Worm (Caenorhabditis elegans) whole organism, L1 larva: Measurements from ENCODE around the gene F35C11.5.

Experiments used
- C16A3.4 ChIP-seq: fragments of 150-350 bp; optimal IDR thresholded peaks from 2 replicates; lab custom pipeline; 2014; ENCODE audit warnings: missing biosample characterization, missing genetic modification characterization
- C34B4.2 ChIP-seq: sonication (generic microtip); optimal IDR thresholded peaks from 2 replicates; lab custom pipeline; 2017; ENCODE audit warnings: mild to moderate bottlenecking, missing genetic modification characterization, missing compliant biosample characterization
- Y116A8C.19 ChIP-seq: sonication (generic microtip); optimal IDR thresholded peaks from 2 replicates; lab custom pipeline; 2016; ENCODE audit warnings: missing compliant biosample characterization, missing genetic modification characterization, borderline replicate concordance
- aha-1 ChIP-seq: fragments of 150-350 bp; optimal IDR thresholded peaks from 2 replicates; lab custom pipeline; 2014; ENCODE audit warnings: missing biosample characterization, missing genetic modification characterization
- alr-1 ChIP-seq: fragments of 200-800 bp; sonication (Bioruptor generic); optimal IDR thresholded peaks from 2 replicates; lab custom pipeline; 2018; ENCODE audit warnings: borderline replicate concordance, mild to moderate bottlenecking, missing genetic modification characterization, missing compliant biosample characterization
- aly-2 ChIP-seq: fragments of 150-350 bp; optimal IDR thresholded peaks from 2 replicates; lab custom pipeline; 2014; ENCODE audit warnings: missing biosample characterization, missing genetic modification characterization
- blmp-1 ChIP-seq: fragments of 150-350 bp; optimal IDR thresholded peaks from 2 replicates; lab custom pipeline; 2014; ENCODE audit warnings: missing biosample characterization, missing genetic modification characterization
- ceh-63 ChIP-seq: fragments of 200-800 bp; sonication (Bioruptor generic); optimal IDR thresholded peaks from 2 replicates; lab custom pipeline; 2018; ENCODE audit warnings: mild to moderate bottlenecking, missing genetic modification characterization, missing compliant biosample characterization
- ceh-8 ChIP-seq: fragments of 200-800 bp; sonication (Bioruptor generic); optimal IDR thresholded peaks from 2 replicates; lab custom pipeline; 2018; ENCODE audit warnings: mild to moderate bottlenecking, missing genetic modification characterization, moderate library complexity, missing compliant biosample characterization
- ceh-82 ChIP-seq, 3 experiments: fragments of 150-350 bp in 1 of 3; sonication (generic microtip) in 2 of 3; optimal IDR thresholded peaks; 2 replicates each; lab custom pipeline; 2014 to 2017; ENCODE audit warnings: missing biosample characterization in 3 of 3, missing genetic modification characterization in 3 of 3
- ceh-88 ChIP-seq: fragments of 200-800 bp; sonication (Bioruptor generic); IDR thresholded peaks from 2 replicates; pipeline ENCODE4 v1.3.6; 2022; ENCODE audit warnings: missing genetic modification characterization, missing compliant biosample characterization
- dpl-1 ChIP-seq, 3 experiments: fragments of 150-350 bp in 2 of 3; sonication (generic microtip) in 1 of 3; optimal IDR thresholded peaks; 2 replicates each; lab custom pipeline; 2014 to 2017; ENCODE audit warnings: missing biosample characterization in 3 of 3, missing genetic modification characterization in 3 of 3, missing genetic modification reagents in 3 of 3
- efl-1 ChIP-seq, 4 experiments: fragments of 150-350 bp; optimal IDR thresholded peaks in 3 of 4; peaks in 1 of 4; 1 replicate in 1 of 4; 2 replicates in 3 of 4; lab custom pipeline; 2014; ENCODE audit warnings: missing biosample characterization in 2 of 4, missing genetic modification characterization in 2 of 4, missing genetic modification reagents in 2 of 4
- egl-13 ChIP-seq: sonication (generic microtip); optimal IDR thresholded peaks from 2 replicates; lab custom pipeline; 2016; ENCODE audit warnings: missing genotype, missing genetic modification reagents, missing genetic modification characterization, missing compliant biosample characterization
- elt-2 ChIP-seq: sonication (generic microtip); optimal IDR thresholded peaks from 2 replicates; lab custom pipeline; 2016; ENCODE audit warnings: missing genetic modification characterization, mild to moderate bottlenecking, inconsistent platforms, missing compliant biosample characterization, missing genetic modification reagents
- ets-5 ChIP-seq: fragments of 200-800 bp; sonication (Bioruptor generic); IDR thresholded peaks from 2 replicates; pipeline ENCODE4 v1.3.6; 2022; ENCODE audit warnings: missing genetic modification characterization, missing compliant biosample characterization
- fkh-4 ChIP-seq: sonication (generic microtip); optimal IDR thresholded peaks from 2 replicates; lab custom pipeline; 2016; ENCODE audit warnings: missing compliant biosample characterization, missing genetic modification characterization, borderline replicate concordance
- fkh-8 ChIP-seq: sonication (generic microtip); optimal IDR thresholded peaks from 2 replicates; lab custom pipeline; 2016; ENCODE audit warnings: mild to moderate bottlenecking, missing genetic modification characterization, missing compliant biosample characterization
- fos-1 ChIP-seq: fragments of 150-350 bp; optimal IDR thresholded peaks from 2 replicates; lab custom pipeline; 2014; ENCODE audit warnings: missing biosample characterization, missing genetic modification characterization
- hlh-17 ChIP-seq: fragments of 200-800 bp; sonication (Bioruptor generic); optimal IDR thresholded peaks from 2 replicates; lab custom pipeline; 2018; ENCODE audit warnings: missing genetic modification characterization, mild to moderate bottlenecking, missing compliant biosample characterization, moderate library complexity, borderline replicate concordance
- hpl-2 ChIP-seq: fragments of 150-350 bp; optimal IDR thresholded peaks from 2 replicates; lab custom pipeline; 2014; ENCODE audit warnings: missing biosample characterization, missing genetic modification reagents, missing genetic modification characterization
- jun-1 ChIP-seq: fragments of 150-350 bp; optimal IDR thresholded peaks from 2 replicates; lab custom pipeline; 2014; ENCODE audit warnings: missing biosample characterization, missing genetic modification reagents, missing genetic modification characterization
- lin-35 ChIP-seq, 2 experiments: fragments of 150-350 bp; optimal IDR thresholded peaks; 2 replicates each; lab custom pipeline; 2014; ENCODE audit warnings: missing biosample characterization in 2 of 2, missing genetic modification characterization in 2 of 2, missing genetic modification reagents in 2 of 2
- lir-3 ChIP-seq: sonication (generic microtip); optimal IDR thresholded peaks from 2 replicates; lab custom pipeline; 2016; ENCODE audit warnings: mild to moderate bottlenecking, missing genetic modification characterization, moderate library complexity, missing compliant biosample characterization; ENCODE audit not compliant: poor library complexity
- mdl-1 ChIP-seq, 2 experiments: fragments of 150-350 bp; optimal IDR thresholded peaks; 2 replicates each; lab custom pipeline; 2014 to 2017; ENCODE audit warnings: missing biosample characterization in 2 of 2, missing genetic modification characterization in 2 of 2, inconsistent platforms in 1 of 2
- mef-2 ChIP-seq: fragments of 150-350 bp; optimal IDR thresholded peaks from 2 replicates; lab custom pipeline; 2014; ENCODE audit warnings: missing biosample characterization, missing genetic modification characterization
- nhr-11 ChIP-seq: fragments of 150-350 bp; optimal IDR thresholded peaks from 2 replicates; lab custom pipeline; 2014; ENCODE audit warnings: missing biosample characterization, missing genetic modification characterization
- nhr-19 ChIP-seq: fragments of 200-800 bp; sonication (Bioruptor generic); conservative IDR thresholded peaks from 2 replicates; pipeline ENCODE4 v1.3.6; 2022; ENCODE audit warnings: missing genetic modification characterization, missing compliant biosample characterization
- nhr-20 ChIP-seq: sonication (generic microtip); optimal IDR thresholded peaks from 2 replicates; lab custom pipeline; 2016; ENCODE audit warnings: mild to moderate bottlenecking, missing genetic modification characterization, missing compliant biosample characterization
- nhr-77 ChIP-seq: fragments of 150-350 bp; optimal IDR thresholded peaks from 2 replicates; lab custom pipeline; 2014; ENCODE audit warnings: missing biosample characterization, missing genetic modification characterization
- nhr-85 ChIP-seq: sonication (generic microtip); peaks from one replicate; lab custom pipeline; 2016; ENCODE audit warnings: missing genetic modification characterization, inconsistent platforms, missing compliant biosample characterization
- nhr-90 ChIP-seq: sonication (generic microtip); optimal IDR thresholded peaks from 2 replicates; lab custom pipeline; 2016; ENCODE audit warnings: mild to moderate bottlenecking, missing genetic modification characterization, missing compliant biosample characterization; ENCODE audit not compliant: poor library complexity
- pqm-1 ChIP-seq: sonication (generic microtip); optimal IDR thresholded peaks from 3 replicates; lab custom pipeline; 2017; ENCODE audit warnings: missing biosample characterization, missing genetic modification characterization
- snu-23 ChIP-seq: sonication (generic microtip); optimal IDR thresholded peaks from 2 replicates; lab custom pipeline; 2016; ENCODE audit warnings: missing genetic modification characterization, missing compliant biosample characterization
- sup-37 ChIP-seq: fragments of 200-800 bp; sonication (Bioruptor generic); optimal IDR thresholded peaks from 2 replicates; lab custom pipeline; 2018; ENCODE audit warnings: mild to moderate bottlenecking, missing genetic modification characterization, missing compliant biosample characterization
- tbx-2 ChIP-seq: sonication (generic microtip); optimal IDR thresholded peaks from 2 replicates; lab custom pipeline; 2016; ENCODE audit warnings: missing genetic modification characterization, missing compliant biosample characterization
- unc-86 ChIP-seq: sonication (generic microtip); optimal IDR thresholded peaks from 2 replicates; lab custom pipeline; 2016; ENCODE audit warnings: missing genetic modification characterization, missing compliant biosample characterization
- vab-15 ChIP-seq: sonication (generic microtip); optimal IDR thresholded peaks from 2 replicates; lab custom pipeline; 2017; ENCODE audit warnings: missing genotype, mild to moderate bottlenecking, missing genetic modification characterization, missing compliant biosample characterization
- zag-1 ChIP-seq: fragments of 150-350 bp; optimal IDR thresholded peaks from 2 replicates; lab custom pipeline; 2014; ENCODE audit warnings: missing biosample characterization, missing genetic modification characterization
- ztf-11 ChIP-seq, 2 experiments: sonication (generic microtip); optimal IDR thresholded peaks; 2 replicates each; lab custom pipeline; 2016 to 2017; ENCODE audit warnings: missing genetic modification characterization in 2 of 2, missing biosample characterization in 1 of 2, missing compliant biosample characterization in 1 of 2

Gene F35C11.5

DNA sequence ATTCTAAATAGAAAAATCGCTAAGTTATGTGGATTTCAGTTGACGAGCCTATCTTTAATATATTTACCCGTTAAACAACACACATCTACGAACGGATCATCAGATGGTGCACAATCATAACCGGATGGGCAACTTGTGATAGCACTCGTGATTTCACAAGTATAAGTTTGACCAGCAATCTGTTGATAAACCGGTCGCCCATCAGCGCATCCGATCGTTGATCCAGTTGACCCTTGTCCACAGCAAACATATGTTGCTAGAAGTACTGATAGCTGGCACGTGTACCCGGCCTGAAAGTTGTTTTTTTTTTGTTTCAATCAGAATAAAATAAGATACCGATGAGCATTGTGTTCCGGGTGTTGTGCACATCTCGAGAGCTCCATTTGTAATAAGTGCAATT is 14.1 kb downstream of the F35C11.5 start (continued):
- TF ChIP-seq blmp-1 (tag; lab: Kevin White, UChicago): peak; percentile 37
- TF ChIP-seq ceh-8 (GFP tag; lab: Kevin White, UChicago): no peak
- no peak for TF ChIP-seq mdl-1 (tag; optimal IDR thresholded peaks at IDR 0.05; lab: Kevin White, UChicago)
- peak; percentile 13 for TF ChIP-seq nhr-85 (tag; lab: Kevin White, UChicago)
- no peak for TF ChIP-seq nhr-20 (tag; lab: Kevin White, UChicago)
- no peak for TF ChIP-seq fos-1 (tag; lab: Kevin White, UChicago)
- no peak for TF ChIP-seq tbx-2 (tag; lab: Kevin White, UChicago)
- no peak for TF ChIP-seq vab-15
- TF ChIP-seq lin-35 (GFP tag; optimal IDR thresholded peaks at IDR 0.05; lab: Kevin White, UChicago): peak in 1 of 2 experiments; percentile 1
- no peak for TF ChIP-seq pqm-1 (tag; lab: Kevin White, UChicago)
- TF ChIP-seq, all 84 proteins: peak for 4

- no peak for TF ChIP-seq jun-1 (tag; lab: Kevin White, UChicago)
- TF ChIP-seq nhr-90 (tag; lab: Kevin White, UChicago): no peak
- no peak for TF ChIP-seq blmp-1 (tag; lab: Kevin White, UChicago)
- no peak for TF ChIP-seq nhr-77 (tag; lab: Kevin White, UChicago)
- no peak for TF ChIP-seq zag-1 (tag; lab: Kevin White, UChicago)
- TF ChIP-seq Y116A8C.19 (tag; lab: Kevin White, UChicago): no peak
- TF ChIP-seq aly-2: no peak
- no peak for TF ChIP-seq nhr-11 (tag; lab: Kevin White, UChicago)
- TF ChIP-seq alr-1 (tag; lab: Kevin White, UChicago): no peak
- no peak for TF ChIP-seq aha-1 (tag; lab: Kevin White, UChicago)
- no peak for TF ChIP-seq ceh-63 (GFP tag; lab: Kevin White, UChicago)
Measured at ce11 chrII:8269351-8269750, 15.8 kb downstream of the F35C11.5 start, which contains the start of gene K01C8.2. TSS of gene K01C8.2 (minus strand) at chrII:8269451.

ce11 chrII:8269855-8270647 is 16.5 kb downstream of the F35C11.5 start, which contains the start of gene tdc-1:
TSS of gene tdc-1 (plus strand) at chrII:8270597.
- peak; percentile 20 for TF ChIP-seq elt-2 (tag; lab: Kevin White, UChicago)
- no peak for TF ChIP-seq hpl-2 (GFP tag; lab: Kevin White, UChicago)
- no peak for TF ChIP-seq fkh-4 (tag; lab: Kevin White, UChicago)
- no peak for TF ChIP-seq ztf-11 (tag; optimal IDR thresholded peaks at IDR 0.05; lab: Kevin White, UChicago)
- no peak for TF ChIP-seq snu-23 (GFP tag; lab: Kevin White, UChicago)
- TF ChIP-seq nhr-20 (tag; lab: Kevin White, UChicago): no peak
- TF ChIP-seq sup-37 (GFP tag; lab: Kevin White, UChicago): no peak
- TF ChIP-seq efl-1 (optimal IDR thresholded peaks at IDR 0.05; lab: Kevin White, UChicago): no peak
- TF ChIP-seq efl-1 (GFP tag; optimal IDR thresholded peaks at IDR 0.05 in 1 of 2; lab: Kevin White, UChicago): peak in 1 of 2 experiments; percentile 66
- TF ChIP-seq nhr-77 (tag; lab: Kevin White, UChicago): no peak
- no peak for TF ChIP-seq lin-35 (GFP tag; optimal IDR thresholded peaks at IDR 0.05; lab: Kevin White, UChicago)

- TF ChIP-seq lir-3 (tag; lab: Kevin White, UChicago) (no peak), fkh-8 (tag; lab: Kevin White, UChicago) (no peak)
- TF ChIP-seq, all 84 proteins: peak for 0
Measured at ce11 chrII:8273060-8273459, 19.5 kb downstream of the F35C11.5 start.

DNA sequence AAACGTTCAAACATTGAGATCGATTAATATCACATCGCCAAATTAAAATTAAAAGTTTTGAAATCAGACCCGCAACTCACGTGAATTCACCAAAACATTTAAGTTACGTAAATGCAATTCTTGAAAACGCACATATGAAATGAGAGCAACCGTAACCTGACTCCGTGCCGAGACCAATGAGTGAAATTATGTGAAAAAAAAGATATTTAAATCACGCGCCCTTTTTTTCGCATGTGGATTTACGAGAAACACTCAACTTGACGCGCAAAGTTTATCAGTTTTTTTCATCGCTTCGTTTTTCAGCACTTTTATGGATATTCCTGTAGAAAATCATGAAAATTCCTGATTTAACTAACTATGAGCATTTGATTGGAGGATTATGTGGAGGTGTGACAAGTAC is 22.5 kb downstream of the F35C11.5 start, which contains the start of the genes gei-14 and slc-25A32:
Gene gei-14 (minus strand): TSS at position 175 of the 400 bp plus-strand sequence.
Gene slc-25A32 (plus strand): TSS at position 242 of the 400 bp plus-strand sequence.
- TF ChIP-seq ceh-88 (GFP tag; lab: Robert Waterston, UW) (no peak), ztf-11 (tag; optimal IDR thresholded peaks at IDR 0.05; lab: Kevin White, UChicago) (no peak), unc-86 (tag; lab: Kevin White, UChicago) (no peak), fkh-4 (tag; lab: Kevin White, UChicago) (no peak), ceh-82 (tag; optimal IDR thresholded peaks at IDR 0.05; lab: Kevin White, UChicago) (peak in 2 of 3 experiments; percentile 33 to 34), nhr-19 (GFP tag; lab: Robert Waterston, UW) (0 out of 2 replicates have a peak, but pooled peaks have one; percentile 25), nhr-90 (tag; lab: Kevin White, UChicago) (no peak), egl-13 (tag; lab: Kevin White, UChicago) (no peak), hlh-17 (GFP tag; lab: Kevin White, UChicago) (no peak), mef-2 (tag; lab: Kevin White, UChicago) (no peak), elt-2 (tag; lab: Kevin White, UChicago) (no peak), dpl-1 (GFP tag; optimal IDR thresholded peaks at IDR 0.05; lab: Kevin White, UChicago) (peak; percentile 88 to 92 (median 90)), C16A3.4 (no peak), C34B4.2 (tag; lab: Kevin White, UChicago) (no peak), ets-5 (no peak), blmp-1 (tag; lab: Kevin White, UChicago) (peak; percentile 55), snu-23 (GFP tag; lab: Kevin White, UChicago) (peak; percentile 40)
